Worm (Caenorhabditis elegans): Measurements from ENCODE around the gene srz-56.

- TF ChIP-seq unc-62 (GFP tag; optimal IDR thresholded peaks at IDR 0.05) (no peak), nhr-2 (tag; optimal IDR thresholded peaks at IDR 0.05) (no peak), mls-2 (tag; optimal IDR thresholded peaks at IDR 0.05) (no peak), lin-13 (tag; optimal IDR thresholded peaks at IDR 0.05) (no peak), nhr-237 (tag; optimal IDR thresholded peaks at IDR 0.05) (no peak), ceh-39 (tag; optimal IDR thresholded peaks at IDR 0.05) (no peak), blmp-1 (tag; optimal IDR thresholded peaks at IDR 0.05) (no peak), sptf-1 (tag; optimal IDR thresholded peaks at IDR 0.05) (no peak), snpc-4 (tag; optimal IDR thresholded peaks at IDR 0.05) (no peak), lsy-2 (tag; optimal IDR thresholded peaks at IDR 0.05) (no peak), nhr-76 (tag; optimal IDR thresholded peaks at IDR 0.05) (no peak), pha-4 (tag; optimal IDR thresholded peaks at IDR 0.05) (no peak), ces-1 (GFP tag; optimal IDR thresholded peaks at IDR 0.05) (no peak)
Observed at ce11 chrIII:2245727-2246126, 5.2 kb downstream of the srz-56 start, which contains the start of gene srd-67.
